Worm (Caenorhabditis elegans): ENCODE data around the gene cex-2.

cex-2 gene

ce11 chrII:7814915-7815314 is 20.3 kb downstream of the cex-2 start (continued):
- no peak for TF ChIP-seq ctbp-1 (GFP tag; IDR thresholded peaks at IDR 0.05)
- no peak for TF ChIP-seq daf-16 (GFP tag; optimal IDR thresholded peaks at IDR 0.05)
- TF ChIP-seq daf-16 (tag; optimal IDR thresholded peaks at IDR 0.05) = peak; percentile 90
- TF ChIP-seq dmd-9 (GFP tag; IDR thresholded peaks at IDR 0.05) = no peak
- TF ChIP-seq hlh-30 (tag; optimal IDR thresholded peaks at IDR 0.05; ENCODE audit: insufficient read depth) = peak; percentile 7
- TF ChIP-seq hlh-11 (tag; optimal IDR thresholded peaks at IDR 0.05) = peak; percentile 86

- no peak for TF ChIP-seq D1046.2 (GFP tag; IDR thresholded peaks at IDR 0.05)
- no peak for TF ChIP-seq hlh-11 (tag; optimal IDR thresholded peaks at IDR 0.05)
- peak; percentile 57 for TF ChIP-seq nhr-6 (tag; optimal IDR thresholded peaks at IDR 0.05)
- no peak for TF ChIP-seq aha-1 (tag)
- peak in 1 of 2 experiments; percentile 25 for TF ChIP-seq unc-62 (GFP tag; optimal IDR thresholded peaks at IDR 0.05 in 1 of 2)
- no peak for TF ChIP-seq unc-62 (tag; optimal IDR thresholded peaks at IDR 0.05)
- TF ChIP-seq mes-2 (tag; optimal IDR thresholded peaks at IDR 0.05; ENCODE audit: poor library complexity, severe bottlenecking) = peak; percentile 19
- no peak for TF ChIP-seq dpl-1 (GFP tag; optimal IDR thresholded peaks at IDR 0.05)
- no peak for TF ChIP-seq dmd-8 (GFP tag; IDR thresholded peaks at IDR 0.05)
These were observed 21.0 kb downstream of the cex-2 start for ce11 chrII:7814215-7814614.

ce11 chrII:7813645-7814044 is 21.6 kb downstream of the cex-2 start:
- TF ChIP-seq hlh-30 (tag; optimal IDR thresholded peaks at IDR 0.05; ENCODE audit: insufficient read depth) (peak; percentile 46), sdz-12 (GFP tag; optimal IDR thresholded peaks at IDR 0.05) (no peak), T20F7.1 (GFP tag; optimal IDR thresholded peaks at IDR 0.05) (no peak), mes-2 (tag; optimal IDR thresholded peaks at IDR 0.05; ENCODE audit: poor library complexity, severe bottlenecking) (no peak), ZK546.5 (tag; optimal IDR thresholded peaks at IDR 0.05) (no peak), daf-12 (tag; optimal IDR thresholded peaks at IDR 0.05) (no peak), saeg-2 (GFP tag; IDR thresholded peaks at IDR 0.05) (no peak), zfp-2 (tag; optimal IDR thresholded peaks at IDR 0.05) (no peak), mdt-29 (GFP tag; IDR thresholded peaks at IDR 0.05) (no peak), unc-62 (GFP tag; optimal IDR thresholded peaks at IDR 0.05 in 1 of 2) (no peak), unc-62 (tag; optimal IDR thresholded peaks at IDR 0.05) (no peak), aha-1 (tag) (no peak), nhr-28 (tag; optimal IDR thresholded peaks at IDR 0.05) (peak; percentile 52), Y105C5A.15 (GFP tag; IDR thresholded peaks at IDR 0.05) (no peak), nhr-6 (tag; optimal IDR thresholded peaks at IDR 0.05) (no peak), pha-4 (GFP tag; IDR thresholded peaks at IDR 0.05) (no peak), pha-4 (tag; optimal IDR thresholded peaks at IDR 0.05) (no peak), jun-1 (tag; optimal IDR thresholded peaks at IDR 0.05) (no peak), tra-1 (GFP tag; IDR thresholded peaks at IDR 0.05) (no peak), daf-16 (GFP tag; optimal IDR thresholded peaks at IDR 0.05) (no peak), daf-16 (tag; optimal IDR thresholded peaks at IDR 0.05) (peak; percentile 26), R02D3.7 (tag; optimal IDR thresholded peaks at IDR 0.05) (no peak), lin-38 (GFP tag; IDR thresholded peaks at IDR 0.05) (no peak), mep-1 (tag; optimal IDR thresholded peaks at IDR 0.05) (no peak), rbr-2 (tag; optimal IDR thresholded peaks at IDR 0.05) (no peak), dmd-8 (GFP tag; IDR thresholded peaks at IDR 0.05) (no peak), attf-4 (tag; optimal IDR thresholded peaks at IDR 0.05) (no peak), spr-3 (GFP tag; optimal IDR thresholded peaks at IDR 0.05) (no peak), hlh-11 (tag; optimal IDR thresholded peaks at IDR 0.05) (peak; percentile 37), F37D6.2 (tag; optimal IDR thresholded peaks at IDR 0.05) (no peak), nhr-77 (tag; optimal IDR thresholded peaks at IDR 0.05) (peak; percentile 67), Y48G9A.11 (GFP tag; IDR thresholded peaks at IDR 0.05) (no peak), lin-1 (GFP tag; IDR thresholded peaks at IDR 0.05) (no peak), dve-1 (tag; optimal IDR thresholded peaks at IDR 0.05; ENCODE audit: insufficient read depth) (peak; percentile 7), lin-15B (tag; optimal IDR thresholded peaks at IDR 0.05) (no peak), cey-2 (tag; optimal IDR thresholded peaks at IDR 0.05; ENCODE audit: borderline replicate concordance, insufficient read depth) (no peak), ZK337.2 (GFP tag; IDR thresholded peaks at IDR 0.05) (no peak), aly-2 (tag; optimal IDR thresholded peaks at IDR 0.05) (no peak), pqm-1 (tag; optimal IDR thresholded peaks at IDR 0.05) (peak; percentile 31), ceh-32 (tag; optimal IDR thresholded peaks at IDR 0.05; ENCODE audit: poor library complexity) (no peak), nhr-111 (GFP tag; optimal IDR thresholded peaks at IDR 0.05) (no peak), unc-39 (tag; optimal IDR thresholded peaks at IDR 0.05) (no peak), lin-29 (GFP tag; IDR thresholded peaks at IDR 0.05) (no peak)

Measured in whole organism, L4 larva.